Worm (Caenorhabditis elegans) whole organism, L2 larva: ENCODE results near the gene nspc-19.

ENCODE experiments used
- C34F6.9 ChIP-seq: fragments of 150-350 bp; optimal IDR thresholded peaks from 2 replicates; lab custom pipeline; 2014; ENCODE audit warnings: missing biosample characterization, missing genetic modification characterization
- F13H6.1 ChIP-seq: sonication (generic microtip); optimal IDR thresholded peaks from 2 replicates; lab custom pipeline; 2016; ENCODE audit warnings: missing genetic modification characterization, missing compliant biosample characterization
- Y55F3AM.14 ChIP-seq: fragments of 200-800 bp; sonication (Bioruptor generic); optimal IDR thresholded peaks from 2 replicates; lab custom pipeline; 2018; ENCODE audit warnings: mild to moderate bottlenecking, missing genetic modification characterization, missing compliant biosample characterization
- alr-1 ChIP-seq: fragments of 150-350 bp; optimal IDR thresholded peaks from 2 replicates; lab custom pipeline; 2014; ENCODE audit warnings: missing biosample characterization, missing genetic modification characterization
- aly-2 ChIP-seq: fragments of 150-350 bp; optimal IDR thresholded peaks from 2 replicates; lab custom pipeline; 2014; ENCODE audit warnings: missing biosample characterization, missing genetic modification characterization
- ama-1 ChIP-seq: fragments of 150-350 bp; optimal IDR thresholded peaks from 2 replicates; lab custom pipeline; 2018; ENCODE audit warnings: inconsistent platforms
- blmp-1 ChIP-seq: sonication (generic microtip); optimal IDR thresholded peaks from 2 replicates; lab custom pipeline; 2017; ENCODE audit warnings: missing genetic modification characterization, mild to moderate bottlenecking, missing compliant biosample characterization, antibody characterized with exemption, moderate library complexity; ENCODE audit not compliant: insufficient read depth
- ceh-82 ChIP-seq: fragments of 150-350 bp; optimal IDR thresholded peaks from 2 replicates; lab custom pipeline; 2014; ENCODE audit warnings: missing biosample characterization, missing genetic modification characterization
- crh-2 ChIP-seq: sonication (generic microtip); optimal IDR thresholded peaks from 2 replicates; lab custom pipeline; 2017; ENCODE audit warnings: missing biosample characterization, missing genetic modification characterization
- dmd-4 ChIP-seq: sonication (generic microtip); optimal IDR thresholded peaks from 2 replicates; lab custom pipeline; 2017; ENCODE audit warnings: missing biosample characterization, missing genetic modification characterization
- elt-1 ChIP-seq: fragments of 150-350 bp; optimal IDR thresholded peaks from 2 replicates; lab custom pipeline; 2014; ENCODE audit warnings: missing biosample characterization, missing genetic modification characterization
- fos-1 ChIP-seq: fragments of 150-350 bp; optimal IDR thresholded peaks from 2 replicates; lab custom pipeline; 2014; ENCODE audit warnings: missing biosample characterization, missing genetic modification characterization
- gmeb-1 ChIP-seq: fragments of 150-350 bp; optimal IDR thresholded peaks from 2 replicates; lab custom pipeline; 2014; ENCODE audit warnings: missing biosample characterization, missing genetic modification characterization
- lin-11 ChIP-seq: fragments of 150-350 bp; sonication (generic microtip); optimal IDR thresholded peaks from 2 replicates; lab custom pipeline; 2014; ENCODE audit warnings: missing biosample characterization, missing genetic modification characterization, inconsistent platforms, mixed read lengths
- lin-39 ChIP-seq: fragments of 150-350 bp; optimal IDR thresholded peaks from 2 replicates; lab custom pipeline; 2014; ENCODE audit warnings: missing biosample characterization, missing genetic modification reagents, missing genetic modification characterization
- lsy-2 ChIP-seq, 2 experiments: fragments of 150-350 bp in 1 of 2; sonication (generic microtip) in 1 of 2; optimal IDR thresholded peaks; 2 replicates each; lab custom pipeline; 2014 to 2017; ENCODE audit warnings: missing biosample characterization in 2 of 2, missing genetic modification characterization in 2 of 2
- mab-5 ChIP-seq: fragments of 150-350 bp; optimal IDR thresholded peaks from 2 replicates; lab custom pipeline; 2014; ENCODE audit warnings: missing biosample characterization, missing genetic modification characterization
- mbf-1 ChIP-seq: sonication (generic microtip); optimal IDR thresholded peaks from 2 replicates; lab custom pipeline; 2017; ENCODE audit warnings: missing biosample characterization, missing genetic modification characterization
- mdl-1 ChIP-seq, 2 experiments: fragments of 150-350 bp in 1 of 2; sonication (generic microtip) in 1 of 2; optimal IDR thresholded peaks; 2 replicates each; lab custom pipeline; 2017; ENCODE audit warnings: missing biosample characterization in 2 of 2, missing genetic modification characterization in 2 of 2
- nhr-10 ChIP-seq: sonication (generic microtip); optimal IDR thresholded peaks from 2 replicates; lab custom pipeline; 2017; ENCODE audit warnings: missing biosample characterization, missing genetic modification characterization
- nhr-11 ChIP-seq: fragments of 150-350 bp; optimal IDR thresholded peaks from 2 replicates; lab custom pipeline; 2014; ENCODE audit warnings: missing biosample characterization, missing genetic modification characterization
- nhr-12 ChIP-seq: fragments of 150-350 bp; optimal IDR thresholded peaks from 2 replicates; lab custom pipeline; 2014; ENCODE audit warnings: missing biosample characterization, missing genetic modification characterization
- nhr-129 ChIP-seq: fragments of 150-350 bp; optimal IDR thresholded peaks from 2 replicates; lab custom pipeline; 2014; ENCODE audit warnings: missing biosample characterization, missing genetic modification characterization
- nhr-21 ChIP-seq: fragments of 150-350 bp; optimal IDR thresholded peaks from 2 replicates; lab custom pipeline; 2014; ENCODE audit warnings: missing biosample characterization, missing genetic modification characterization
- nhr-23 ChIP-seq: fragments of 150-350 bp; optimal IDR thresholded peaks from 2 replicates; lab custom pipeline; 2014; ENCODE audit warnings: missing biosample characterization, missing genetic modification reagents, missing genetic modification characterization
- nhr-6 ChIP-seq: fragments of 150-350 bp; optimal IDR thresholded peaks from 2 replicates; lab custom pipeline; 2014; ENCODE audit warnings: missing biosample characterization, missing genetic modification characterization
- nhr-77 ChIP-seq: fragments of 150-350 bp; optimal IDR thresholded peaks from 2 replicates; lab custom pipeline; 2014; ENCODE audit warnings: missing biosample characterization, missing genetic modification characterization
- sem-4 ChIP-seq: fragments of 150-350 bp; optimal IDR thresholded peaks from 2 replicates; lab custom pipeline; 2014; ENCODE audit warnings: missing biosample characterization, missing genetic modification reagents, missing genetic modification characterization
- skn-1 ChIP-seq: sonication (generic microtip); optimal IDR thresholded peaks from 2 replicates; lab custom pipeline; 2017; ENCODE audit warnings: missing biosample characterization, missing genetic modification characterization
- sma-9 ChIP-seq, 2 experiments: fragments of 150-350 bp in 1 of 2; sonication (generic microtip) in 1 of 2; optimal IDR thresholded peaks; 2 replicates each; lab custom pipeline; 2014 to 2016; ENCODE audit warnings: missing genetic modification characterization in 2 of 2, mild to moderate bottlenecking in 1 of 2, missing biosample characterization in 1 of 2, missing compliant biosample characterization in 1 of 2, missing genetic modification reagents in 1 of 2, moderate library complexity in 1 of 2
- snpc-4 ChIP-seq: fragments of 150-350 bp; optimal IDR thresholded peaks from 2 replicates; lab custom pipeline; 2014; ENCODE audit warnings: missing biosample characterization, missing genetic modification characterization
- unc-39 ChIP-seq: fragments of 150-350 bp; optimal IDR thresholded peaks from 2 replicates; lab custom pipeline; 2014; ENCODE audit warnings: missing biosample characterization, missing genetic modification characterization
- unc-55 ChIP-seq: fragments of 150-350 bp; sonication (generic microtip); optimal IDR thresholded peaks from 3 replicates; lab custom pipeline; 2014; ENCODE audit warnings: missing biosample characterization, missing genetic modification reagents, missing genetic modification characterization

The nspc-19 gene

DNA sequence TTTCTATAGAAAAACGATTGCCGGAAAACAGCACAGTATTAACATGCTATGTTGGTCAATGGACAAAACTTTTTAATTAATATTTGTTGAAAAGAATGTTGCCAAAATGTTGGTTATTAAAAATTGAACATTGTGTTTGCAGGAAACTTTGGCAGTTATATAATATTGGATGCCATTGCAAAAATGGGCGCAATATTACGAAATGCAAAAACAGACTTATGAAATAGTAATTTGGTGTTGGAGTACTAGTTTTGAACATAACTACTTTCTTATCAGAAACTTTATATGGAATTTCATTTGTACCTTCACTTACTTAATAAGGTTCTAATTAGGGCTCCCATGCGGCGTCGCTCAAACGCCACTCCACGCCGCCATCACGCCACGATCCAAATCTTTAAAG lies 18.1 kb upstream of the nspc-19 start:
- no peak for TF ChIP-seq ama-1 (lab: Kevin White, UChicago)
- TF ChIP-seq nhr-129 (tag; lab: Kevin White, UChicago): peak; percentile 75

DNA sequence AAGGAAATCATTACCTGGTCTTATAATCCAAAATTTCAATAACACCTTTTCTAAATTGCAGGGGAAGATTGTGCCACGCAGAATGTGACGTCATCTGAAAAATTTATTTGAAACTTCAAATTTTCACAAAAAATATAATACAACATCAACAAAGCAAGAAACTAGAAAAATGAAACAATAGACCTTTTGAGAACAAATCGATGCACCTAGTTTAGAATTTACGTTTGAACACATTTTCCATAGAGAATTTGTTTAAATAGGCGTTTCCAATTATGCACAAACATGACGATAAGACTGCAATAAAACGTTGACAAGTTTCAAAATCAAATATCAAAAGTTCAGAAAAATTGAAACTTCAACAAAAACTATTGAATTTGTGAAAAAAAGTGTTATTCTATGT lies 15.7 kb upstream of the nspc-19 start, which contains the start of gene fbxa-141:
Gene fbxa-141 (minus strand): TSS at position 101 of the 400 bp plus-strand sequence.
- no peak for TF ChIP-seq lin-39 (tag; lab: Kevin White, UChicago)
- no peak for TF ChIP-seq nhr-23 (tag; lab: Kevin White, UChicago)
- TF ChIP-seq gmeb-1 (tag; lab: Kevin White, UChicago): no peak
- no peak for TF ChIP-seq sem-4
- no peak for TF ChIP-seq unc-39 (tag; lab: Kevin White, UChicago)
- TF ChIP-seq crh-2: no peak
- no peak for TF ChIP-seq nhr-11 (tag; lab: Kevin White, UChicago)
- TF ChIP-seq elt-1: no peak
- TF ChIP-seq ama-1 (lab: Kevin White, UChicago): no peak
- TF ChIP-seq blmp-1 (tag; lab: Kevin White, UChicago): no peak
- TF ChIP-seq nhr-12 (tag; lab: Kevin White, UChicago): no peak
- TF ChIP-seq skn-1 (tag; lab: Kevin White, UChicago): no peak
- TF ChIP-seq lin-11 (tag; lab: Kevin White, UChicago): no peak
- TF ChIP-seq mbf-1 (tag; lab: Kevin White, UChicago): no peak
- no peak for TF ChIP-seq nhr-10 (tag; lab: Kevin White, UChicago)
- no peak for TF ChIP-seq alr-1 (tag; lab: Kevin White, UChicago)
- TF ChIP-seq, all 48 proteins: peak for 0

DNA sequence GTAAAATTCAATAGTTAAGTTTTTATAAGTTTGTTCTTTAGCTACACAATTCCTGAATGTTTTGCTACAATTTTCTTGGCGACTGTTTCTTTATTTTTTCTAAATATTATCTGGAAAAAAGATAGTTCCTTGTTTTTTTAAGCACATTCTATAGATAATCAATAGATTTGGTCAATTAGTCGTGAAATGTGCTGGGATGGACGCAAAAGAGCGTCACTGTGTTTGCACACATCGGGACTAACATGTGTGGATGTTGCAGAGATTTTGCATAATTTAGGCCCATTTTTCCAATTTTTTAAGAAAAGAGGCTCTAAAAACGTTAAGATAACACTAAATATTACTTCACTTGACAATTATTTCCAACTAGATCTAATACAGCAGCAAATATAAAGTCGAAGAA lies 15.0 kb upstream of the nspc-19 start:
- TF ChIP-seq F13H6.1: peak; percentile 10
- TF ChIP-seq nhr-129 (tag; lab: Kevin White, UChicago): peak; percentile 34
- peak in 1 of 2 experiments; percentile 9 for TF ChIP-seq lsy-2 (tag; optimal IDR thresholded peaks at IDR 0.05; lab: Kevin White, UChicago)
- no peak for TF ChIP-seq nhr-6 (tag; lab: Kevin White, UChicago)
- no peak for TF ChIP-seq ceh-82 (tag; lab: Kevin White, UChicago)
- TF ChIP-seq C34F6.9 (tag; lab: Kevin White, UChicago): peak; percentile 76
- TF ChIP-seq unc-55 (GFP tag; lab: Kevin White, UChicago): peak; percentile 62
- peak; percentile 16 for TF ChIP-seq crh-2
- TF ChIP-seq mab-5 (tag; lab: Kevin White, UChicago): peak; percentile 48
- TF ChIP-seq sma-9 (GFP tag; optimal IDR thresholded peaks at IDR 0.05; lab: Kevin White, UChicago): peak; percentile 5
- no peak for TF ChIP-seq sma-9 (tag; optimal IDR thresholded peaks at IDR 0.05; lab: Kevin White, UChicago)
- no peak for TF ChIP-seq nhr-77 (tag; lab: Kevin White, UChicago)

DNA sequence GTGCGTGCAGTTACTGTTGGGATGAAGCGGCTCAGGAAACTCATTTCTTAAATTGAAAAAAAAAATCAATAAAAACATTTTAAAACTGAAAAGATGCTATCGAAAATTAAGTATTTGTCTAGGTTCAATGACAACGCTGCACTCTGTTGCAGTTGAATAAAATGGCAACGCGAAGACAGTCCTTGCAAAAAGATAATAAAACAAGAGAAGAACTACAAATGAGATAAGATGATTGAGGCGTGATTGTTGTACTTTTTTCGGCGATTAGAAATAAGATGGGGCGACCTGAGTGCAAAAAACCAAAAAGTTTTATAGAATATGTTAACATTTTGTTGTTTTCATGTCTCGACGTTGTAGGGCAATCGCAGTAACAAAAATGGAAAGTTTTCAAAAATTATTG lies 13.5 kb upstream of the nspc-19 start, which contains the start of gene gcsh-1:
Gene gcsh-1 (minus strand): TSS at position 46 of the 400 bp plus-strand sequence.
- TF ChIP-seq mdl-1 (tag; optimal IDR thresholded peaks at IDR 0.05; lab: Kevin White, UChicago) (no peak), fos-1 (tag; lab: Kevin White, UChicago) (peak; percentile 64), nhr-21 (tag; lab: Kevin White, UChicago) (no peak), ama-1 (lab: Kevin White, UChicago) (no peak), skn-1 (tag; lab: Kevin White, UChicago) (no peak), sma-9 (GFP tag; optimal IDR thresholded peaks at IDR 0.05; lab: Kevin White, UChicago) (peak; percentile 37), sma-9 (tag; optimal IDR thresholded peaks at IDR 0.05; lab: Kevin White, UChicago) (no peak), crh-2 (peak; percentile 16)

DNA sequence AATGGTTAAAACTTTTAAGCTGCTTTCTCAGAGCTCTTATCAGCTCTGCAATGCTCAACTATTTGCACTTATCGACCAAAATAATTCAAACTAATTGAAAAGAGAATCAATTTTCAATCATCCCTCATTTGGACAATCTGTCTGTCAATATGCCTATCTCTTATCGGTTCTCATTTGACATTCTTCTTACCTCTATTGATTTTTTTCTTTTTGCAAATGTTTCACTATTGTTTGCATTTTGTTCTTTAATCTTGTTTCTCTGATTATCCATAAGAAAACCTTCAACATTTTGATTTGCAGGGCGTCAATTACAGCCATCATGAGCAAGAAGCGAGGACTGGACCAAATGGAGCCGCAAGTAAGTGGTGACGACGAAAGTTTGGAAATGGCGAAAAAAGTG lies 11.9 kb upstream of the nspc-19 start, which contains the start of gene D1025.10:
Gene D1025.10 (plus strand): TSS at position 301 of the 400 bp plus-strand sequence.
- TF ChIP-seq nhr-6 (tag; lab: Kevin White, UChicago) (no peak), Y55F3AM.14 (GFP tag; lab: Kevin White, UChicago) (no peak), aly-2 (tag; lab: Kevin White, UChicago) (no peak), blmp-1 (tag; lab: Kevin White, UChicago) (no peak)
- TF ChIP-seq, all 48 proteins: peak for 0

DNA sequence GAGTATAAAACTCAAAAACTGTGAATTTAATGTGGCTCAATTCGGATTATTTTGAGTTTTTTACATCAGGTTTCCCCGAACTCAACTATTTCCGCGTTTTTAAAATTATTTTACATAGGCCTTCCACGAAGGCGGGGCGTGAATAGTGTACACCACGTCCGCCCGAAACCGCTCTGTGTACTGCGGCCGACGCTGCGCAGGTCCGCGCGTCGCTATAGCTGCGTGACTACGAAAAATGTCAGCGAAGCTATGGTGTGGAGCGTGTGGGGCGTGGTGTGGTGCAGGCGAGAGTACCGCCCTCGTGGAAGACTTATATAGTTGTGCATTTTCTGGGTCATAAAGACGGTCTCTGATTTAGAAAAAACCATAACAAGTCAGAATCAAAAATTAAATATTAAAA lies 10.7 kb upstream of the nspc-19 start:
- TF ChIP-seq dmd-4 (no peak), ama-1 (lab: Kevin White, UChicago) (no peak), snpc-4 (tag; lab: Kevin White, UChicago) (peak; percentile 45), nhr-11 (tag; lab: Kevin White, UChicago) (no peak)
- TF ChIP-seq, all 48 proteins: peak for 1
